Worm (Caenorhabditis elegans) whole organism, early embryonic: Measurements from ENCODE around the gene fbxa-208.

Source experiments
- aly-1 ChIP-seq: sonication (generic microtip); optimal IDR thresholded peaks from 2 replicates; lab custom pipeline; 2016; ENCODE audit warnings: missing genetic modification characterization, missing compliant biosample characterization
- ama-1 ChIP-seq: fragments of 150-350 bp; optimal IDR thresholded peaks from 2 replicates; lab custom pipeline; 2014
- scrt-1 ChIP-seq: fragments of 200-800 bp; sonication (Bioruptor generic); IDR thresholded peaks from 2 replicates; pipeline ENCODE4 v1.3.6; 2022; ENCODE audit warnings: missing genetic modification characterization, missing compliant biosample characterization

DNA sequence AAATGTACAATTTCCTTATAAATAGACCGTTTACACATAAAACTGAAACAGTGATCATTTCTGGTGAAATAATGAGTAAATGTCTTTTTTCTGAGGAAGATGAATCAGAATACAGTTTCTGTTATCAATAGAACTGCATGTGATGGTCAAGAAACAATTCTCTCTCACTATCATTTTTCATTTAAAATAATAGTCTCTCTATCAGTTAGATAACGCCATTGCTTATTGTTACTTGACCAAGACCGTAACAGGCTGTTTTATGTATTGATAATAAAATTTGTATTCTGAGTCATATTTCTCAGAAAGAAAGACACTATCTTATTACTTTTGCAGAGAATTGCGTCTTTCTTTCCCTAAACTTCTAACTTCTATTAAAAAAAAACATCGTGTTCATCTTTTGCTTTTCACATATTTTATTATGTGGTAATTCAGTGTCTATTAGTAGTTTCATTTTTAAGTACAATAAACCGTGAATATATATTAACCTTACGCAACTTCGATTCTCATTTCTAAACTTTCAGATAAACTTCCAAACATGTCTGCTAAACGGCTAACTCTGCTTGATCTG lies 38.6 kb downstream of the fbxa-208 start, which contains the start of gene fbxa-35:
- TF ChIP-seq scrt-1 (no peak), ama-1 (lab: Kevin White, UChicago) (no peak), aly-1 (tag; lab: Kevin White, UChicago) (no peak)
